Worm (Caenorhabditis elegans) whole organism, early embryonic: Measurements from ENCODE around the gene K09C4.4.

Experiments used
- B0310.2 ChIP-seq: sonication (generic microtip); optimal IDR thresholded peaks from 2 replicates; lab custom pipeline; 2016; ENCODE audit warnings: mild to moderate bottlenecking, missing genetic modification characterization, missing compliant biosample characterization
- F13C5.2 ChIP-seq: sonication (generic microtip); optimal IDR thresholded peaks from 2 replicates; lab custom pipeline; 2017; ENCODE audit warnings: mild to moderate bottlenecking, missing genetic modification characterization, inconsistent platforms, missing compliant biosample characterization
- aly-1 ChIP-seq: sonication (generic microtip); optimal IDR thresholded peaks from 2 replicates; lab custom pipeline; 2016; ENCODE audit warnings: missing genetic modification characterization, missing compliant biosample characterization
- ama-1 ChIP-seq: fragments of 150-350 bp; optimal IDR thresholded peaks from 2 replicates; lab custom pipeline; 2014
- ets-7 ChIP-seq: sonication (generic microtip); optimal IDR thresholded peaks from 2 replicates; lab custom pipeline; 2016; ENCODE audit warnings: missing genotype, missing genetic modification characterization, missing compliant biosample characterization
- hmbx-1 ChIP-seq: sonication (generic microtip); optimal IDR thresholded peaks from 2 replicates; lab custom pipeline; 2016; ENCODE audit warnings: mild to moderate bottlenecking, missing genetic modification characterization, missing compliant biosample characterization
- hnd-1 ChIP-seq: sonication (generic microtip); optimal IDR thresholded peaks from 2 replicates; lab custom pipeline; 2016; ENCODE audit warnings: missing genetic modification characterization, missing compliant biosample characterization
- scrt-1 ChIP-seq: fragments of 200-800 bp; sonication (Bioruptor generic); IDR thresholded peaks from 2 replicates; pipeline ENCODE4 v1.3.6; 2022; ENCODE audit warnings: missing genetic modification characterization, missing compliant biosample characterization
- tbx-37 ChIP-seq: fragments of 200-800 bp; sonication (Bioruptor generic); conservative IDR thresholded peaks from 2 replicates; pipeline ENCODE4 v1.3.6; 2022; ENCODE audit warnings: missing genetic modification reagents, missing genetic modification characterization, missing compliant biosample characterization
- tra-4 ChIP-seq: sonication (generic microtip); optimal IDR thresholded peaks from 2 replicates; lab custom pipeline; 2017; ENCODE audit warnings: missing genetic modification characterization, missing compliant biosample characterization

DNA sequence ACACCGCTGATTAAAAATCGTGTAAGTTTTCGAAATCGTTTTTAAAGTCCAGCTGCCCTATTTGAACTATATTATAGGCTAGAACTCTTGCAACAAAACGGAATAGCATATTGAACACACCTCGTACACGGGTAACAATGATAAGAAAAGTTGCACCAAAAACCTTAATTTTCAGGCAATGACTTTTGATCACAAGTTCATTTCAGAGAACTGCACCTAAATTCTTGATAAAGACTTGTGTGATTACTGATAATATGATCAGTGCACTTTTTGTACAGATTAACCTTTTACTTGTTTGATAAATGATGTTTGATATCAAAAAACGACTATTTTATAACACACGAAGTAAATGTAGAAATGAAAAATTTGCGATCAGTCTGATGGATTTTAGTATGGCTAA, 8.5 kb downstream of the K09C4.4 start:
- TF ChIP-seq ets-7 (tag; lab: Kevin White, UChicago), result no peak
- no peak for TF ChIP-seq B0310.2 (tag; lab: Kevin White, UChicago)
- TF ChIP-seq ama-1 (lab: Kevin White, UChicago), result no peak
- TF ChIP-seq tra-4 (tag; lab: Kevin White, UChicago), result no peak
- TF ChIP-seq hmbx-1 (tag; lab: Kevin White, UChicago), result no peak
- TF ChIP-seq F13C5.2 (tag; lab: Kevin White, UChicago), result no peak
- no peak for TF ChIP-seq tbx-37 (GFP tag; lab: Robert Waterston, UW)
- TF ChIP-seq aly-1 (tag; lab: Kevin White, UChicago), result no peak
- no peak for TF ChIP-seq scrt-1 (GFP tag; lab: Robert Waterston, UW)
- TF ChIP-seq hnd-1 (tag; lab: Kevin White, UChicago), result no peak
